Worm (Caenorhabditis elegans): ENCODE data around the gene F54C9.9.

F54C9.9 gene

DNA sequence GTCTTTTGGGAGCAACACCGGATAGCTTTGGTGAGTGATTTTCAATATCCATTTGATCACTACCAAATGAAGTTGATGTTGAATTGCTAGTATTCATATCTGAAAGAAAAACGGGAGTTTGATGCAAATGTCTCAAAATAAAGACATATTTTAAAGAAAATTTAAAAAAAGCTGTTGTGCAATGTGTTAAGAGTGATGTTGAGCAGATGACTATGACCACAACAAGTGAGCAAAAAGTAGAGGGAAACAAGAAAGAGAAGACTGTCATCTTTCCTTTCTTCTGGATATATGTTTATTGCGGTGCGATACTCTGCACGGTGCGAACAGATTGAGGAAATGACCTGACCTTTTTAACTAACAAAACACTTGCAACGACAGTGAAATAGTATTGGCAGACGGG, 45.5 kb downstream of the F54C9.9 start, which contains the start of gene T22C8.4:
TSS of gene T22C8.4 (minus strand) at position 101 of the 400 bp plus-strand sequence.
- TF ChIP-seq lin-11 (tag; optimal IDR thresholded peaks at IDR 0.05), result no peak
- TF ChIP-seq peb-1 (tag; optimal IDR thresholded peaks at IDR 0.05), result no peak
- TF ChIP-seq ztf-11 (tag; optimal IDR thresholded peaks at IDR 0.05), result no peak
- TF ChIP-seq sma-3 (GFP tag; optimal IDR thresholded peaks at IDR 0.05), result no peak
- TF ChIP-seq nhr-77 (tag; optimal IDR thresholded peaks at IDR 0.05), result no peak
- no peak for TF ChIP-seq ceh-16 (tag; optimal IDR thresholded peaks at IDR 0.05)
- no peak for TF ChIP-seq crh-2 (tag; optimal IDR thresholded peaks at IDR 0.05)
- TF ChIP-seq elt-3 (tag; optimal IDR thresholded peaks at IDR 0.05), result no peak
- TF ChIP-seq ceh-82 (tag; optimal IDR thresholded peaks at IDR 0.05), result no peak
- no peak for TF ChIP-seq blmp-1 (tag; optimal IDR thresholded peaks at IDR 0.05; ENCODE audit: insufficient read depth)

ce11 chrII:8625163-8625562, 47.3 kb downstream of the F54C9.9 start, which contains the start of gene sptf-2:
sptf-2 (plus strand) TSS chrII:8625459.
- TF ChIP-seq crh-2 (tag; optimal IDR thresholded peaks at IDR 0.05), result peak; percentile 29
- TF ChIP-seq nhr-77 (tag; optimal IDR thresholded peaks at IDR 0.05), result no peak
- TF ChIP-seq nhr-12 (tag; optimal IDR thresholded peaks at IDR 0.05), result no peak
- no peak for TF ChIP-seq lin-13 (GFP tag; optimal IDR thresholded peaks at IDR 0.05)
- peak; percentile 9 for TF ChIP-seq gmeb-1 (tag; optimal IDR thresholded peaks at IDR 0.05)
- TF ChIP-seq nhr-23 (tag; optimal IDR thresholded peaks at IDR 0.05), result no peak
- TF ChIP-seq sma-9 (GFP tag; optimal IDR thresholded peaks at IDR 0.05), result peak; percentile 1
- no peak for TF ChIP-seq sma-9 (tag; optimal IDR thresholded peaks at IDR 0.05)
- no peak for TF ChIP-seq unc-62 (GFP tag; optimal IDR thresholded peaks at IDR 0.05)
- TF ChIP-seq fos-1 (tag; optimal IDR thresholded peaks at IDR 0.05), result peak; percentile 97
- no peak for TF ChIP-seq nhr-11 (tag; optimal IDR thresholded peaks at IDR 0.05)
- TF ChIP-seq F13H6.1 (tag; optimal IDR thresholded peaks at IDR 0.05), result peak; percentile 5

ce11 chrII:8626598-8626997, 48.7 kb downstream of the F54C9.9 start:
- TF ChIP-seq lin-39 (tag; optimal IDR thresholded peaks at IDR 0.05), result no peak
- no peak for TF ChIP-seq nhr-6 (tag; optimal IDR thresholded peaks at IDR 0.05)
- TF ChIP-seq sma-3 (GFP tag; optimal IDR thresholded peaks at IDR 0.05), result no peak
- no peak for TF ChIP-seq fos-1 (tag; optimal IDR thresholded peaks at IDR 0.05)
- TF ChIP-seq unc-62 (GFP tag; optimal IDR thresholded peaks at IDR 0.05), result no peak
- no peak for TF ChIP-seq F13H6.1 (tag; optimal IDR thresholded peaks at IDR 0.05)
- no peak for TF ChIP-seq nhr-25 (tag; optimal IDR thresholded peaks at IDR 0.05)
- TF ChIP-seq zag-1 (tag; optimal IDR thresholded peaks at IDR 0.05), result no peak
- no peak for TF ChIP-seq nhr-12 (tag; optimal IDR thresholded peaks at IDR 0.05)
- TF ChIP-seq skn-1 (tag; optimal IDR thresholded peaks at IDR 0.05), result no peak
- TF ChIP-seq elt-1 (tag; optimal IDR thresholded peaks at IDR 0.05), result no peak
- TF ChIP-seq snpc-4 (tag; optimal IDR thresholded peaks at IDR 0.05), result no peak
- TF ChIP-seq unc-55 (GFP tag; optimal IDR thresholded peaks at IDR 0.05), result no peak

ce11 chrII:8627907-8628306, 50.1 kb downstream of the F54C9.9 start:
- no peak for TF ChIP-seq nhr-129 (tag; optimal IDR thresholded peaks at IDR 0.05)
- no peak for TF ChIP-seq lin-13 (GFP tag; optimal IDR thresholded peaks at IDR 0.05)
- no peak for TF ChIP-seq ceh-16 (tag; optimal IDR thresholded peaks at IDR 0.05)
- TF ChIP-seq ZK546.5 (tag; optimal IDR thresholded peaks at IDR 0.05), result no peak
- TF ChIP-seq aly-2 (tag; optimal IDR thresholded peaks at IDR 0.05), result no peak
- TF ChIP-seq elt-1 (tag; optimal IDR thresholded peaks at IDR 0.05), result no peak
- no peak for TF ChIP-seq fos-1 (tag; optimal IDR thresholded peaks at IDR 0.05)

DNA sequence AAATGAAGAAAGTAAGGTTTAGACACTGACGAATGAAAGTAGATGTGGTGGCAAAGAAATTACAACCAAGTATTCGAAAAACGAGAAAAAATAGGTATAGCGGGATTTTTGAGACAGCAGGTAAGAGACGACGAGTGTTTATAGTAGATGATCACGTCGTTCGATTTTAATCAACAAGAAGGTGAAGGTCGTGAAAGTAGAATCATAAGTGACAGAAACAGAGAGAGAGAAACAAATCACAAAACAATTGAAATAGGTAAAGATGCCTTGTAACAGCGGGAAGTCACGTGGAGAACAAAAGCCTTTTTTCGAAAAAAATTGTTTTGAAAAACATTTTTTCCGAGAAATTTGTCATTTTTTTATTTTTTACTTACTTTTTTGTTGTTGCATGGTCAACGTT, 52.2 kb downstream of the F54C9.9 start, which contains the start of gene T22C8.6:
TSS of gene T22C8.6 (minus strand) at position 194 of the 400 bp plus-strand sequence.
- TF ChIP-seq blmp-1 (tag; optimal IDR thresholded peaks at IDR 0.05; ENCODE audit: insufficient read depth), result peak; percentile 17
- TF ChIP-seq R02D3.7 (tag; optimal IDR thresholded peaks at IDR 0.05), result no peak
